Fruit fly (Drosophila melanogaster) whole organism, embryonic: ENCODE results near the gene ND-B18.

Experiments used
- Blimp-1 ChIP-seq: fragments of 200-800 bp; sonication (Bioruptor generic); optimal IDR thresholded peaks from 3 replicates; lab custom pipeline; 2018; ENCODE audit warnings: missing biosample characterization, missing genetic modification characterization, mild to moderate bottlenecking, moderate library complexity, missing genetic modification reagents
- C15 ChIP-seq: fragments of 200-800 bp; sonication (Bioruptor generic); IDR thresholded peaks from 3 replicates; pipeline ENCODE4 v1.3.6; 2022; ENCODE audit warnings: missing biosample characterization, missing genetic modification characterization
- CG1024 ChIP-seq: fragments of 200-800 bp; sonication (Bioruptor generic); IDR thresholded peaks from 2 replicates; pipeline ENCODE4 v1.3.6; 2022; ENCODE audit warnings: missing biosample characterization, missing genetic modification characterization
- CG12299 ChIP-seq: fragments of 200-800 bp; sonication (Bioruptor generic); optimal IDR thresholded peaks from 2 replicates; lab custom pipeline; 2018; ENCODE audit warnings: missing biosample characterization, mild to moderate bottlenecking, missing genetic modification characterization
- CG13123 ChIP-seq: fragments of 200-800 bp; sonication (Bioruptor generic); optimal IDR thresholded peaks from 2 replicates; lab custom pipeline; 2016; ENCODE audit warnings: missing biosample characterization, missing genetic modification characterization
- CG14014 ChIP-seq: fragments of 200-800 bp; sonication (Bioruptor generic); IDR thresholded peaks from 2 replicates; pipeline ENCODE4 v1.3.6; 2022; ENCODE audit warnings: missing biosample characterization, missing genetic modification characterization
- CG17186 ChIP-seq: fragments of 200-800 bp; sonication (Bioruptor generic); optimal IDR thresholded peaks from 3 replicates; lab custom pipeline; 2017; ENCODE audit warnings: missing biosample characterization, missing genetic modification reagents, missing genetic modification characterization
- CG17385 ChIP-seq: fragments of 200-800 bp; sonication (Bioruptor generic); optimal IDR thresholded peaks from 3 replicates; lab custom pipeline; 2018; ENCODE audit warnings: missing biosample characterization, mild to moderate bottlenecking, missing genetic modification characterization
- CG17568 ChIP-seq: fragments of 200-800 bp; sonication (Bioruptor generic); optimal IDR thresholded peaks from 2 replicates; lab custom pipeline; 2018; ENCODE audit warnings: missing biosample characterization, mild to moderate bottlenecking, missing genetic modification characterization, moderate library complexity
- CG2120 ChIP-seq: fragments of 200-800 bp; sonication (Bioruptor generic); optimal IDR thresholded peaks from 3 replicates; lab custom pipeline; 2016; ENCODE audit warnings: missing biosample characterization, missing genetic modification characterization
- CG2129 ChIP-seq: fragments of 200-800 bp; sonication (Bioruptor generic); IDR thresholded peaks from 2 replicates; pipeline ENCODE4 v1.3.6; 2022; ENCODE audit warnings: missing biosample characterization, missing genetic modification characterization; ENCODE audit not compliant: partially characterized antibody
- CG2199 ChIP-seq: fragments of 200-800 bp; sonication (Bioruptor generic); IDR thresholded peaks from 3 replicates; pipeline ENCODE4 v1.3.6; 2022; ENCODE audit warnings: missing biosample characterization, missing genetic modification characterization
- CG2875 ChIP-seq: fragments of 200-800 bp; sonication (Bioruptor generic); optimal IDR thresholded peaks from 2 replicates; lab custom pipeline; 2017; ENCODE audit warnings: missing biosample characterization, mild to moderate bottlenecking, missing genetic modification characterization, missing genetic modification reagents
- CG3838 ChIP-seq: fragments of 200-800 bp; sonication (Bioruptor generic); optimal IDR thresholded peaks from 3 replicates; lab custom pipeline; 2016; ENCODE audit warnings: missing biosample characterization, missing genetic modification characterization
- CG4328 ChIP-seq: fragments of 200-800 bp; sonication (Bioruptor generic); optimal IDR thresholded peaks from 3 replicates; lab custom pipeline; 2017; ENCODE audit warnings: missing biosample characterization, missing genetic modification reagents, missing genetic modification characterization
- CG4360 ChIP-seq: fragments of 200-800 bp; sonication (Bioruptor generic); IDR thresholded peaks from 2 replicates; pipeline ENCODE4 v1.3.6; 2022; ENCODE audit warnings: missing biosample characterization, missing genetic modification characterization
- CG6272 ChIP-seq: fragments of 200-800 bp; sonication (Bioruptor generic); IDR thresholded peaks from 2 replicates; pipeline ENCODE4 v1.3.6; 2022; ENCODE audit warnings: missing biosample characterization, missing genetic modification characterization
- CG6765 ChIP-seq: fragments of 200-800 bp; sonication (Bioruptor generic); optimal IDR thresholded peaks from 3 replicates; lab custom pipeline; 2017; ENCODE audit warnings: missing biosample characterization, mild to moderate bottlenecking, missing genetic modification characterization
- CG7928 ChIP-seq: fragments of 200-800 bp; sonication (Bioruptor generic); optimal IDR thresholded peaks from 2 replicates; lab custom pipeline; 2017; ENCODE audit warnings: missing biosample characterization, mild to moderate bottlenecking, missing genetic modification characterization
- CG7963 ChIP-seq: fragments of 200-800 bp; sonication (Bioruptor generic); IDR thresholded peaks from 3 replicates; pipeline ENCODE4 v1.3.6; 2022; ENCODE audit warnings: missing biosample characterization, missing genetic modification characterization; ENCODE audit not compliant: partially characterized antibody
- CG8359 ChIP-seq: fragments of 200-800 bp; sonication (Bioruptor generic); optimal IDR thresholded peaks from 2 replicates; lab custom pipeline; 2017; ENCODE audit warnings: missing biosample characterization, mild to moderate bottlenecking, missing genetic modification characterization, borderline replicate concordance
- Dp ChIP-seq: fragments of 200-800 bp; sonication (Bioruptor generic); optimal IDR thresholded peaks from 2 replicates; lab custom pipeline; 2018; ENCODE audit warnings: missing biosample characterization, mild to moderate bottlenecking, missing genetic modification characterization, moderate library complexity
- Drgx ChIP-seq: fragments of 200-800 bp; sonication (Bioruptor generic); IDR thresholded peaks from 2 replicates; pipeline ENCODE4 v1.3.6; 2022; ENCODE audit warnings: missing biosample characterization, missing genetic modification characterization
- Ets97D ChIP-seq: fragments of 200-800 bp; sonication (Bioruptor generic); optimal IDR thresholded peaks from 3 replicates; lab custom pipeline; 2016; ENCODE audit warnings: missing biosample characterization, missing genetic modification characterization
- HLH3B ChIP-seq: fragments of 200-800 bp; sonication (Bioruptor generic); IDR thresholded peaks from 2 replicates; pipeline ENCODE4 v1.3.6; 2022; ENCODE audit warnings: missing biosample characterization, missing genetic modification characterization
- HLH4C ChIP-seq: fragments of 200-800 bp; sonication (Bioruptor generic); IDR thresholded peaks from 3 replicates; pipeline ENCODE4 v1.3.6; 2022; ENCODE audit warnings: missing biosample characterization, missing genetic modification characterization; ENCODE audit not compliant: partially characterized antibody
- Lhr ChIP-seq: fragments of 200-800 bp; sonication (Bioruptor generic); optimal IDR thresholded peaks from 3 replicates; lab custom pipeline; 2017; ENCODE audit warnings: mild to moderate bottlenecking, missing biosample characterization, missing genetic modification reagents, missing genetic modification characterization
- Meics ChIP-seq: fragments of 200-800 bp; sonication (Bioruptor generic); optimal IDR thresholded peaks from 2 replicates; lab custom pipeline; 2017; ENCODE audit warnings: missing biosample characterization, mild to moderate bottlenecking, missing genetic modification characterization
- NFAT ChIP-seq: fragments of 200-800 bp; sonication (Bioruptor generic); IDR thresholded peaks from 2 replicates; pipeline ENCODE4 v1.3.6; 2022; ENCODE audit warnings: missing biosample characterization, missing genetic modification characterization
- Neu2 ChIP-seq: fragments of 200-800 bp; sonication (Bioruptor generic); optimal IDR thresholded peaks from 3 replicates; lab custom pipeline; 2016; ENCODE audit warnings: missing biosample characterization, missing genetic modification characterization, borderline replicate concordance
- Oaz ChIP-seq: fragments of 200-800 bp; sonication (Bioruptor generic); IDR thresholded peaks from 2 replicates; pipeline ENCODE4 v1.3.6; 2022; ENCODE audit warnings: missing biosample characterization, missing genetic modification characterization
- Poxn ChIP-seq: fragments of 200-800 bp; sonication (Bioruptor generic); IDR thresholded peaks from 2 replicates; pipeline ENCODE4 v1.3.6; 2022; ENCODE audit warnings: missing biosample characterization, missing genetic modification characterization
- Sox100B ChIP-seq: fragments of 200-800 bp; sonication (Bioruptor generic); optimal IDR thresholded peaks from 3 replicates; lab custom pipeline; 2018; ENCODE audit warnings: missing biosample characterization, mild to moderate bottlenecking, missing genetic modification characterization
- amos ChIP-seq: fragments of 200-800 bp; sonication (Bioruptor generic); IDR thresholded peaks from 2 replicates; pipeline ENCODE4 v1.3.6; 2022; ENCODE audit warnings: missing biosample characterization, missing genetic modification characterization; ENCODE audit not compliant: partially characterized antibody
- bbx ChIP-seq: fragments of 200-800 bp; sonication (Bioruptor generic); IDR thresholded peaks from 2 replicates; pipeline ENCODE4 v1.3.6; 2022; ENCODE audit warnings: missing biosample characterization, missing genetic modification characterization; ENCODE audit not compliant: partially characterized antibody
- chm ChIP-seq: fragments of 200-800 bp; sonication (Bioruptor generic); IDR thresholded peaks from 2 replicates; pipeline ENCODE4 v1.3.6; 2022; ENCODE audit warnings: missing biosample characterization, missing genetic modification characterization
- dm ChIP-seq: fragments of 200-800 bp; sonication (Bioruptor generic); optimal IDR thresholded peaks from 3 replicates; lab custom pipeline; 2016; ENCODE audit warnings: missing biosample characterization, missing genetic modification characterization
- dpn ChIP-seq, 2 experiments: fragments of 200-800 bp; sonication (Bioruptor generic); optimal IDR thresholded peaks; 3 replicates each; lab custom pipeline; 2016; ENCODE audit warnings: missing biosample characterization in 2 of 2, missing genetic modification characterization in 2 of 2
- gcm ChIP-seq: fragments of 200-800 bp; sonication (Bioruptor generic); optimal IDR thresholded peaks from 2 replicates; lab custom pipeline; 2019; ENCODE audit warnings: missing biosample characterization, mild to moderate bottlenecking, missing genetic modification characterization, moderate library complexity
- jumu ChIP-seq: fragments of 200-800 bp; sonication (Bioruptor generic); optimal IDR thresholded peaks from 3 replicates; lab custom pipeline; 2016; ENCODE audit warnings: missing biosample characterization, missing genetic modification characterization
- lov ChIP-seq, 2 experiments: fragments of 200-800 bp in 1 of 2; fragments of >200 bp in 1 of 2; sonication (Bioruptor generic) in 1 of 2; IDR thresholded peaks in 1 of 2; optimal IDR thresholded peaks in 1 of 2; 2 replicates in 1 of 2; 3 replicates in 1 of 2; pipeline versions ENCODE4 v1.3.6 to Lab custom; 2017 to 2022; ENCODE audit warnings: missing biosample characterization in 1 of 2, missing genetic modification characterization in 1 of 2
- psq ChIP-seq: fragments of 200-800 bp; sonication (Bioruptor generic); optimal IDR thresholded peaks from 2 replicates; lab custom pipeline; 2017; ENCODE audit warnings: missing biosample characterization, missing genetic modification characterization
- sc ChIP-seq, 3 experiments: fragments of >200 bp in 2 of 3; fragments of 200-800 bp in 1 of 3; sonication (Bioruptor generic) in 1 of 3; optimal IDR thresholded peaks; 2 replicates in 2 of 3; 3 replicates in 1 of 3; lab custom pipeline; 2017; ENCODE audit warnings: mild to moderate bottlenecking in 1 of 3, missing biosample characterization in 1 of 3, missing genetic modification characterization in 1 of 3, missing genetic modification reagents in 1 of 3
- sob ChIP-seq: fragments of 200-800 bp; sonication (Bioruptor generic); IDR thresholded peaks from 2 replicates; pipeline ENCODE4 v1.3.6; 2022; ENCODE audit warnings: missing biosample characterization, missing genetic modification characterization
- ssp ChIP-seq: fragments of 200-800 bp; sonication (Bioruptor generic); IDR thresholded peaks from 2 replicates; pipeline ENCODE4 v1.3.6; 2022; ENCODE audit warnings: missing biosample characterization, missing genetic modification characterization
- unc-4 ChIP-seq: fragments of 200-800 bp; sonication (Bioruptor generic); IDR thresholded peaks from 2 replicates; pipeline ENCODE4 v1.3.6; 2022; ENCODE audit warnings: missing biosample characterization, missing genetic modification characterization; ENCODE audit not compliant: partially characterized antibody
- wor ChIP-seq: fragments of 200-800 bp; sonication (Bioruptor generic); IDR thresholded peaks from 2 replicates; pipeline ENCODE4 v1.3.6; 2022; ENCODE audit warnings: missing biosample characterization, missing genetic modification characterization

Gene ND-B18

dm6 chrX:15074646-15075351, 11.3 kb downstream of the ND-B18 start (continued):
- TF ChIP-seq CG17385 (GFP tag; lab: Kevin White, UChicago) (peak; percentile 79), Poxn (GFP tag; lab: Robert Waterston, UW) (peak; percentile 72), CG8359 (GFP tag; lab: Kevin White, UChicago) (peak; percentile 28), Drgx (GFP tag; lab: Robert Waterston, UW) (peak; percentile 87), sob (GFP tag; lab: Robert Waterston, UW) (peak; percentile 91), CG7928 (GFP tag; lab: Kevin White, UChicago) (peak; percentile 64), Dp (GFP tag; lab: Kevin White, UChicago) (no peak), CG14014 (GFP tag; lab: Robert Waterston, UW) (peak; percentile 90), CG6272 (peak; percentile 86), Blimp-1 (GFP tag; lab: Kevin White, UChicago) (peak; percentile 79), wor (GFP tag; lab: Robert Waterston, UW) (peak; percentile 66), amos (GFP tag; lab: Robert Waterston, UW) (peak; percentile 18; the same call in 1 of the 2 replicates), CG4328 (GFP tag; lab: Kevin White, UChicago) (peak; percentile 84), CG12299 (tag; lab: Kevin White, UChicago) (peak; percentile 60), sc (optimal IDR thresholded peaks at IDR 0.05; lab: Kevin White, UChicago) (no peak), sc (GFP tag; optimal IDR thresholded peaks at IDR 0.05; lab: Kevin White, UChicago) (peak; percentile 48), Neu2 (GFP tag; lab: Kevin White, UChicago) (peak; percentile 47), Meics (peak; percentile 91), CG6765 (GFP tag; lab: Kevin White, UChicago) (peak; percentile 78), Lhr (GFP tag; lab: Kevin White, UChicago) (peak; percentile 53), CG13123 (GFP tag; lab: Kevin White, UChicago) (peak; percentile 71), bbx (GFP tag; lab: Robert Waterston, UW) (no peak), Oaz (GFP tag; lab: Robert Waterston, UW) (peak; percentile 67), CG3838 (GFP tag; lab: Kevin White, UChicago) (peak; percentile 60), dpn (GFP tag; optimal IDR thresholded peaks at IDR 0.05; lab: Kevin White, UChicago) (peak; percentile 93 to 94), CG7963 (GFP tag; lab: Robert Waterston, UW) (no peak), lov (optimal IDR thresholded peaks at IDR 0.05; lab: Kevin White, UChicago) (no peak), lov (GFP tag; IDR thresholded peaks at IDR 0.05; lab: Robert Waterston, UW) (peak; percentile 80; the same call in 1 of the 3 replicates), C15 (GFP tag; lab: Robert Waterston, UW) (peak; percentile 69; the same call in 1 of the 3 replicates), CG2199 (no peak), jumu (peak; percentile 93), CG2129 (GFP tag; lab: Robert Waterston, UW) (no peak), CG2120 (GFP tag; lab: Kevin White, UChicago) (peak; percentile 97), CG1024 (peak; percentile 83), gcm (GFP tag; lab: Kevin White, UChicago) (peak; percentile 60), CG2875 (GFP tag; lab: Kevin White, UChicago) (peak; percentile 68), dm (GFP tag; lab: Kevin White, UChicago) (peak; percentile 84), psq (GFP tag; lab: Kevin White, UChicago) (peak; percentile 70), CG17186 (GFP tag; lab: Kevin White, UChicago) (peak; percentile 52), unc-4 (GFP tag; lab: Robert Waterston, UW) (no peak), ssp (GFP tag; lab: Robert Waterston, UW) (peak; percentile 77), HLH4C (no peak), Sox100B (peak; percentile 84), chm (GFP tag; lab: Robert Waterston, UW) (peak; percentile 93), CG17568 (GFP tag; lab: Kevin White, UChicago) (peak; percentile 77), CG4360 (peak; percentile 76), NFAT (peak; percentile 97), Ets97D (peak; percentile 68), HLH3B (GFP tag; lab: Robert Waterston, UW) (peak; percentile 85)
